Fruit fly (Drosophila melanogaster): ENCODE measurements around the gene abd-A.

The abd-A gene

dm6 chr3R:16831924-16832323 is 2.1 kb upstream of the abd-A start:
- TF ChIP-seq Hr78 (GFP tag; optimal IDR thresholded peaks at IDR 0.05) = no peak
- TF ChIP-seq Hr83 (GFP tag; optimal IDR thresholded peaks at IDR 0.05; ENCODE audit: poor library complexity, severe bottlenecking) = no peak
- TF ChIP-seq Hnf4 (GFP tag; optimal IDR thresholded peaks at IDR 0.05) = no peak
- TF ChIP-seq lola (GFP tag; optimal IDR thresholded peaks at IDR 0.05) = no peak
- no peak for TF ChIP-seq Mio (GFP tag; optimal IDR thresholded peaks at IDR 0.05)
- no peak for TF ChIP-seq N (GFP tag; optimal IDR thresholded peaks at IDR 0.05)

- TF ChIP-seq sage (GFP tag; optimal IDR thresholded peaks at IDR 0.05) = no peak
- TF ChIP-seq HLH106 (tag; optimal IDR thresholded peaks at IDR 0.05) = no peak
- TF ChIP-seq N (GFP tag; optimal IDR thresholded peaks at IDR 0.05) = no peak
- TF ChIP-seq jim (GFP tag; optimal IDR thresholded peaks at IDR 0.05) = no peak
- no peak for TF ChIP-seq pan (optimal IDR thresholded peaks at IDR 0.05)
- no peak for TF ChIP-seq brk (GFP tag; optimal IDR thresholded peaks at IDR 0.05)
- TF ChIP-seq Myc (optimal IDR thresholded peaks at IDR 0.05) = no peak
- TF ChIP-seq Vsx2 (GFP tag; optimal IDR thresholded peaks at IDR 0.05; ENCODE audit: partially characterized antibody) = no peak
- TF ChIP-seq Sp1 (GFP tag; optimal IDR thresholded peaks at IDR 0.05) = no peak
- no peak for TF ChIP-seq br (GFP tag; optimal IDR thresholded peaks at IDR 0.05)
- TF ChIP-seq Jra (GFP tag; optimal IDR thresholded peaks at IDR 0.05) = no peak
- no peak for TF ChIP-seq dl (GFP tag; optimal IDR thresholded peaks at IDR 0.05; ENCODE audit: insufficient read depth in 1 of 2, partially characterized antibody in 2 of 2)
- TF ChIP-seq Dfd (GFP tag; optimal IDR thresholded peaks at IDR 0.05) = no peak
- no peak for TF ChIP-seq usp (GFP tag; optimal IDR thresholded peaks at IDR 0.05)
- TF ChIP-seq CG9705 (GFP tag; optimal IDR thresholded peaks at IDR 0.05) = no peak
- TF ChIP-seq Rel (GFP tag; optimal IDR thresholded peaks at IDR 0.05) = no peak
- no peak for TF ChIP-seq Rel (tag; optimal IDR thresholded peaks at IDR 0.05)
- TF ChIP-seq GATAd (GFP tag; optimal IDR thresholded peaks at IDR 0.05) = no peak
- TF ChIP-seq rgr (GFP tag; optimal IDR thresholded peaks at IDR 0.05) = no peak
Measured at dm6 chr3R:16829158-16829557, 691 bp downstream of the abd-A start.

- TF ChIP-seq Dfd (GFP tag; optimal IDR thresholded peaks at IDR 0.05) (peak; percentile 89), Hr83 (GFP tag; optimal IDR thresholded peaks at IDR 0.05; ENCODE audit: poor library complexity, severe bottlenecking) (no peak), fru (GFP tag; optimal IDR thresholded peaks at IDR 0.05) (no peak), Vsx2 (GFP tag; optimal IDR thresholded peaks at IDR 0.05; ENCODE audit: partially characterized antibody) (no peak)
Measured at dm6 chr3R:16827604-16828003, 2.2 kb downstream of the abd-A start.

dm6 chr3R:16827124-16827523 is 2.7 kb downstream of the abd-A start:
- TF ChIP-seq Sp1 (GFP tag; optimal IDR thresholded peaks at IDR 0.05) = no peak
- TF ChIP-seq jim (GFP tag; optimal IDR thresholded peaks at IDR 0.05) = no peak
- TF ChIP-seq sage (GFP tag; optimal IDR thresholded peaks at IDR 0.05) = no peak
- no peak for TF ChIP-seq CG32264 (GFP tag; optimal IDR thresholded peaks at IDR 0.05)
- no peak for TF ChIP-seq Rel (GFP tag; optimal IDR thresholded peaks at IDR 0.05)
- TF ChIP-seq Rel (tag; optimal IDR thresholded peaks at IDR 0.05) = no peak
- no peak for TF ChIP-seq foxo (GFP tag; optimal IDR thresholded peaks at IDR 0.05)

dm6 chr3R:16826246-16826816 is 3.5 kb downstream of the abd-A start:
- no peak for TF ChIP-seq Hr78 (GFP tag; optimal IDR thresholded peaks at IDR 0.05)
- no peak for TF ChIP-seq woc (GFP tag; optimal IDR thresholded peaks at IDR 0.05)
- TF ChIP-seq pan (optimal IDR thresholded peaks at IDR 0.05) = no peak
- no peak for TF ChIP-seq brk (GFP tag; optimal IDR thresholded peaks at IDR 0.05)
- no peak for TF ChIP-seq OdsH (GFP tag; optimal IDR thresholded peaks at IDR 0.05)
- TF ChIP-seq lola (GFP tag; optimal IDR thresholded peaks at IDR 0.05) = no peak
- no peak for TF ChIP-seq Jra (GFP tag; optimal IDR thresholded peaks at IDR 0.05)
- no peak for TF ChIP-seq fru (GFP tag; optimal IDR thresholded peaks at IDR 0.05)
- TF ChIP-seq Abd-B (GFP tag; optimal IDR thresholded peaks at IDR 0.05) = no peak
- TF ChIP-seq jim (GFP tag; optimal IDR thresholded peaks at IDR 0.05) = no peak
- no peak for TF ChIP-seq usp (GFP tag; optimal IDR thresholded peaks at IDR 0.05)
- TF ChIP-seq dsf (GFP tag; optimal IDR thresholded peaks at IDR 0.05; ENCODE audit: borderline replicate concordance) = no peak
- TF ChIP-seq Dif (GFP tag; optimal IDR thresholded peaks at IDR 0.05; ENCODE audit: partially characterized antibody) = no peak
- TF ChIP-seq foxo (GFP tag; optimal IDR thresholded peaks at IDR 0.05) = no peak
- TF ChIP-seq dmrt93B (GFP tag; optimal IDR thresholded peaks at IDR 0.05) = no peak
